Worm (Caenorhabditis elegans) whole organism, L2 larva: ENCODE data around the gene srbc-36.

Source experiments
- R02D3.7 ChIP-seq: fragments of 150-350 bp; optimal IDR thresholded peaks from 2 replicates; lab custom pipeline; 2014; ENCODE audit warnings: missing biosample characterization, missing genetic modification characterization
- ZK546.5 ChIP-seq: sonication (generic microtip); optimal IDR thresholded peaks from 2 replicates; lab custom pipeline; 2017; ENCODE audit warnings: missing biosample characterization, missing genetic modification characterization
- ama-1 ChIP-seq: fragments of 150-350 bp; optimal IDR thresholded peaks from 2 replicates; lab custom pipeline; 2018; ENCODE audit warnings: inconsistent platforms
- crh-2 ChIP-seq: sonication (generic microtip); optimal IDR thresholded peaks from 2 replicates; lab custom pipeline; 2017; ENCODE audit warnings: missing biosample characterization, missing genetic modification characterization
- dmd-4 ChIP-seq: sonication (generic microtip); optimal IDR thresholded peaks from 2 replicates; lab custom pipeline; 2017; ENCODE audit warnings: missing biosample characterization, missing genetic modification characterization
- egl-27 ChIP-seq: sonication (generic microtip); optimal IDR thresholded peaks from 3 replicates; lab custom pipeline; 2017; ENCODE audit warnings: missing biosample characterization, missing genetic modification reagents, missing genetic modification characterization
- elt-3 ChIP-seq: sonication (generic microtip); optimal IDR thresholded peaks from 2 replicates; lab custom pipeline; 2017; ENCODE audit warnings: missing biosample characterization, missing genetic modification characterization
- lin-39 ChIP-seq: fragments of 150-350 bp; optimal IDR thresholded peaks from 2 replicates; lab custom pipeline; 2014; ENCODE audit warnings: missing biosample characterization, missing genetic modification reagents, missing genetic modification characterization
- mab-5 ChIP-seq: fragments of 150-350 bp; optimal IDR thresholded peaks from 2 replicates; lab custom pipeline; 2014; ENCODE audit warnings: missing biosample characterization, missing genetic modification characterization
- nhr-11 ChIP-seq: fragments of 150-350 bp; optimal IDR thresholded peaks from 2 replicates; lab custom pipeline; 2014; ENCODE audit warnings: missing biosample characterization, missing genetic modification characterization
- nhr-237 ChIP-seq: fragments of 150-350 bp; optimal IDR thresholded peaks from 2 replicates; lab custom pipeline; 2014; ENCODE audit warnings: missing biosample characterization, missing genetic modification characterization
- unc-39 ChIP-seq: fragments of 150-350 bp; optimal IDR thresholded peaks from 2 replicates; lab custom pipeline; 2014; ENCODE audit warnings: missing biosample characterization, missing genetic modification characterization

- TF ChIP-seq dmd-4 (tag; lab: Kevin White, UChicago) (no peak), elt-3 (no peak), mab-5 (tag; lab: Kevin White, UChicago) (no peak), R02D3.7 (tag; lab: Kevin White, UChicago) (no peak), unc-39 (tag; lab: Kevin White, UChicago) (no peak), ZK546.5 (tag; lab: Kevin White, UChicago) (no peak), ama-1 (no peak), egl-27 (tag; lab: Kevin White, UChicago) (no peak), nhr-11 (no peak), nhr-237 (tag; lab: Kevin White, UChicago) (no peak), crh-2 (tag; lab: Kevin White, UChicago) (no peak), lin-39 (no peak)
Measured at ce11 chrV:3450351-3450750, 40.0 kb downstream of the srbc-36 start.
